Worm (Caenorhabditis elegans) whole organism, L4 larva: ENCODE data around the gene C04E7.5.
"Not testable (repeated sequence)": the region's sequence is repeated elsewhere in the genome, so short reads cannot be mapped to it uniquely, and the experiment has no call there.

Experiments used
- F49E8.2 ChIP-seq: sonication (generic microtip); optimal IDR thresholded peaks from 2 replicates; lab custom pipeline; 2016; ENCODE audit warnings: missing compliant biosample characterization, mild to moderate bottlenecking, missing genetic modification characterization, borderline replicate concordance
- R02D3.7 ChIP-seq: fragments of 150-350 bp; sonication (generic microtip); optimal IDR thresholded peaks from 3 replicates; lab custom pipeline; 2014; ENCODE audit warnings: missing biosample characterization, missing genetic modification characterization
- ZK546.5 ChIP-seq, 2 experiments: sonication (generic microtip); optimal IDR thresholded peaks; 2 replicates each; lab custom pipeline; 2017; ENCODE audit warnings: missing biosample characterization in 2 of 2, missing genetic modification characterization in 2 of 2
- daf-16 ChIP-seq, 3 experiments: sonication (generic microtip); optimal IDR thresholded peaks; 2 replicates each; lab custom pipeline; 2016 to 2017; ENCODE audit warnings: missing genetic modification characterization in 3 of 3, missing genetic modification reagents in 3 of 3, mild to moderate bottlenecking in 2 of 3, missing compliant biosample characterization in 2 of 3, missing biosample characterization in 1 of 3, moderate library complexity in 1 of 3
- dve-1 ChIP-seq: sonication (generic microtip); optimal IDR thresholded peaks from 2 replicates; lab custom pipeline; 2017; ENCODE audit warnings: antibody characterized with exemption, mild to moderate bottlenecking, missing genetic modification characterization, missing compliant biosample characterization; ENCODE audit not compliant: insufficient read depth
- fkh-10 ChIP-seq: fragments of 150-350 bp; optimal IDR thresholded peaks from 2 replicates; lab custom pipeline; 2014; ENCODE audit warnings: missing biosample characterization, missing genetic modification reagents, missing genetic modification characterization
- lin-1 ChIP-seq: fragments of 200-800 bp; sonication (Bioruptor generic); IDR thresholded peaks from 2 replicates; pipeline ENCODE4 v1.3.6; 2022; ENCODE audit warnings: missing genetic modification reagents, missing genetic modification characterization, missing compliant biosample characterization
- madf-5 ChIP-seq, 2 experiments: fragments of 200-800 bp; sonication (Bioruptor generic); IDR thresholded peaks; 2 replicates each; pipeline ENCODE4 v1.3.6; 2022; ENCODE audit warnings: missing compliant biosample characterization in 2 of 2, missing genetic modification characterization in 2 of 2
- nhr-11 ChIP-seq: fragments of 150-350 bp; optimal IDR thresholded peaks from 2 replicates; lab custom pipeline; 2014; ENCODE audit warnings: missing biosample characterization, missing genetic modification characterization
- skn-1 ChIP-seq: fragments of 150-350 bp; optimal IDR thresholded peaks from 2 replicates; lab custom pipeline; 2014; ENCODE audit warnings: missing biosample characterization, missing genetic modification characterization
- unc-130 ChIP-seq: sonication (generic microtip); optimal IDR thresholded peaks from 2 replicates; lab custom pipeline; 2016; ENCODE audit warnings: missing genetic modification reagents, missing genetic modification characterization, missing compliant biosample characterization
- unc-62 ChIP-seq, 3 experiments: fragments of 150-350 bp in 1 of 3; sonication (generic microtip); optimal IDR thresholded peaks in 2 of 3; peaks in 1 of 3; 1 replicate in 1 of 3; 2 replicates in 2 of 3; lab custom pipeline; 2014 to 2017; ENCODE audit warnings: missing biosample characterization in 3 of 3, missing genetic modification characterization in 3 of 3, missing genetic modification reagents in 3 of 3, missing genotype in 1 of 3
- zag-1 ChIP-seq: fragments of 150-350 bp; optimal IDR thresholded peaks from 2 replicates; lab custom pipeline; 2014; ENCODE audit warnings: missing biosample characterization, missing genetic modification characterization
- ztf-11 ChIP-seq: fragments of 150-350 bp; optimal IDR thresholded peaks from 2 replicates; lab custom pipeline; 2014; ENCODE audit warnings: missing biosample characterization, missing genetic modification characterization

- TF ChIP-seq zag-1 (tag; lab: Kevin White, UChicago); unc-62 (GFP tag; optimal IDR thresholded peaks at IDR 0.05 in 1 of 2; lab: Kevin White, UChicago); unc-62 (tag; optimal IDR thresholded peaks at IDR 0.05; lab: Kevin White, UChicago); fkh-10 (GFP tag; lab: Kevin White, UChicago); nhr-11 (tag; lab: Kevin White, UChicago); unc-130 (GFP tag; lab: Kevin White, UChicago); daf-16 (GFP tag; optimal IDR thresholded peaks at IDR 0.05; lab: Kevin White, UChicago); daf-16 (tag; optimal IDR thresholded peaks at IDR 0.05; lab: Kevin White, UChicago); ZK546.5 (tag; optimal IDR thresholded peaks at IDR 0.05; lab: Kevin White, UChicago); madf-5 (GFP tag; IDR thresholded peaks at IDR 0.05; lab: Robert Waterston, UW); dve-1 (tag; lab: Kevin White, UChicago); skn-1 (tag; lab: Kevin White, UChicago); ztf-11; R02D3.7; lin-1 (GFP tag; lab: Robert Waterston, UW); F49E8.2 (tag; lab: Kevin White, UChicago): not testable (repeated sequence)
These were observed 38.4 kb upstream of the C04E7.5 start, which contains the start of gene M02E1.3 for ce11 chrX:322223-322622.
